Fruit fly (Drosophila melanogaster) whole organism, wandering third instar larva: ENCODE results near the gene SclA.

Source experiments
- Dif ChIP-seq: fragments of 200-275, 200-300 bp; sonication (Bioruptor generic); optimal IDR thresholded peaks from 2 replicates; lab custom pipeline; 2018; ENCODE audit warnings: missing biosample characterization, missing genetic modification characterization; ENCODE audit not compliant: partially characterized antibody
- Sp1 ChIP-seq: fragments of 200-800 bp; sonication (Bioruptor generic); optimal IDR thresholded peaks from 3 replicates; lab custom pipeline; 2019; ENCODE audit warnings: missing biosample characterization, mild to moderate bottlenecking, missing genetic modification characterization, moderate library complexity
- brk ChIP-seq: fragments of 200-800 bp; sonication (Bioruptor generic); optimal IDR thresholded peaks from 2 replicates; lab custom pipeline; 2016; ENCODE audit warnings: missing biosample characterization, mild to moderate bottlenecking, missing genetic modification characterization
- lola ChIP-seq: fragments of >200 bp; optimal IDR thresholded peaks from 2 replicates; lab custom pipeline; 2017; ENCODE audit warnings: missing biosample characterization, missing genetic modification characterization
- usp ChIP-seq: fragments of >200 bp; optimal IDR thresholded peaks from 2 replicates; lab custom pipeline; 2017; ENCODE audit warnings: missing biosample characterization, missing genetic modification characterization

DNA sequence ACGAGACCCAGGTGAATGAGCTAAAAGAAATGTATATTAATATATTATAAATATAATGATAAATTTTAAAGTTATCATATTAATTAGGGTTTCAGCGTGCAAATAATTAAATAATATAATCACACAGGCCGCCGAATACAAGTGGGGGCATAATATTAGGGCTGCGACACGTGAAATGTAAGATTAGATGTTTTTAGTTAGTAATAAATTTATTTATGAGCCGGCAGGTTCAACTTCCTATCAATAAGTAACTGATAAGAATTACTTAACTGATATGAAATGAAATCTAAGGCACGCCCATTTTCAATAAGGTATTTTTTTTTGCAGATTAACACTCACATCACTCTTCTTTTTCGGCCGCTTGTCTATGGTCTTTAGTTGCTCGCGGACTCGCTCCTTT lies 47.9 kb upstream of the SclA start:
- TF ChIP-seq lola (GFP tag; lab: Kevin White, UChicago), result no peak
- no peak for TF ChIP-seq Sp1 (GFP tag; lab: Kevin White, UChicago)
- TF ChIP-seq Dif (GFP tag; lab: Kevin White, UChicago), result no peak
- TF ChIP-seq brk (GFP tag; lab: Kevin White, UChicago), result no peak
- no peak for TF ChIP-seq usp (GFP tag; lab: Kevin White, UChicago)
